Fruit fly (Drosophila melanogaster) whole organism, embryonic: Measurements from ENCODE around the gene CG5160.

Experiments
- Atf3 ChIP-seq: fragments of 200-800 bp; sonication (Bioruptor generic); optimal IDR thresholded peaks from 3 replicates; lab custom pipeline; 2016; ENCODE audit warnings: missing biosample characterization, missing genetic modification characterization
- B-H2 ChIP-seq: fragments of 200-800 bp; sonication (Bioruptor generic); optimal IDR thresholded peaks from 2 replicates; lab custom pipeline; 2018; ENCODE audit warnings: missing biosample characterization, mild to moderate bottlenecking, missing genetic modification characterization
- BtbVII ChIP-seq: fragments of 200-800 bp; sonication (Bioruptor generic); optimal IDR thresholded peaks from 3 replicates; lab custom pipeline; 2017; ENCODE audit warnings: missing biosample characterization, mild to moderate bottlenecking, missing genetic modification characterization
- CG12942 ChIP-seq: fragments of 200-800 bp; sonication (Bioruptor generic); optimal IDR thresholded peaks from 3 replicates; lab custom pipeline; 2016; ENCODE audit warnings: missing biosample characterization, missing genetic modification characterization
- CG13424 ChIP-seq: fragments of 200-800 bp; sonication (Bioruptor generic); optimal IDR thresholded peaks from 2 replicates; lab custom pipeline; 2019; ENCODE audit warnings: missing biosample characterization, mild to moderate bottlenecking, missing genetic modification characterization, moderate library complexity
- CG15269 ChIP-seq: fragments of 200-800 bp; sonication (Bioruptor generic); optimal IDR thresholded peaks from 2 replicates; lab custom pipeline; 2018; ENCODE audit warnings: missing biosample characterization, mild to moderate bottlenecking, missing genetic modification characterization, moderate library complexity
- CG3065 ChIP-seq: fragments of 200-800 bp; sonication (Bioruptor generic); optimal IDR thresholded peaks from 2 replicates; lab custom pipeline; 2016; ENCODE audit warnings: missing biosample characterization, missing genetic modification characterization
- CG3163 ChIP-seq: fragments of 200-800 bp; sonication (Bioruptor generic); optimal IDR thresholded peaks from 3 replicates; lab custom pipeline; 2016; ENCODE audit warnings: missing biosample characterization, missing genetic modification characterization
- CG32532 ChIP-seq: fragments of 200-800 bp; sonication (Bioruptor generic); IDR thresholded peaks from 2 replicates; pipeline ENCODE4 v1.3.6; 2022; ENCODE audit warnings: missing biosample characterization, missing genetic modification characterization
- CG6791 ChIP-seq: fragments of 200-800 bp; sonication (Bioruptor generic); IDR thresholded peaks from 3 replicates; pipeline ENCODE4 v1.3.6; 2022; ENCODE audit warnings: missing biosample characterization, missing genetic modification characterization; ENCODE audit not compliant: partially characterized antibody
- CG7556 ChIP-seq: fragments of 200-800 bp; sonication (Bioruptor generic); optimal IDR thresholded peaks from 2 replicates; lab custom pipeline; 2017; ENCODE audit warnings: missing biosample characterization, mild to moderate bottlenecking, missing genetic modification characterization
- CG7745 ChIP-seq: fragments of 200-800 bp; sonication (Bioruptor generic); optimal IDR thresholded peaks from 2 replicates; lab custom pipeline; 2018; ENCODE audit warnings: missing biosample characterization, mild to moderate bottlenecking, missing genetic modification characterization, moderate library complexity
- CG7928 ChIP-seq: fragments of 200-800 bp; sonication (Bioruptor generic); optimal IDR thresholded peaks from 2 replicates; lab custom pipeline; 2017; ENCODE audit warnings: missing biosample characterization, mild to moderate bottlenecking, missing genetic modification characterization
- Deaf1 ChIP-seq: fragments of 200-800 bp; optimal IDR thresholded peaks from 3 replicates; lab custom pipeline; 2019; ENCODE audit warnings: missing biosample characterization, mild to moderate bottlenecking, missing genetic modification characterization, moderate library complexity
- Dref ChIP-seq: fragments of 200-800 bp; sonication (Bioruptor generic); IDR thresholded peaks from 2 replicates; pipeline ENCODE4 v1.3.6; 2022; ENCODE audit warnings: missing biosample characterization, missing genetic modification characterization
- Ets65A ChIP-seq: fragments of 200-800 bp; sonication (Bioruptor generic); peaks from one replicate; lab custom pipeline; 2016; ENCODE audit warnings: missing biosample characterization, missing genetic modification characterization
- Hey ChIP-seq: fragments of 200-800 bp; sonication (Bioruptor generic); optimal IDR thresholded peaks from 3 replicates; lab custom pipeline; 2018; ENCODE audit warnings: missing biosample characterization, mild to moderate bottlenecking, missing genetic modification characterization
- HmgZ ChIP-seq: fragments of 200-800 bp; sonication (Bioruptor generic); optimal IDR thresholded peaks from 2 replicates; lab custom pipeline; 2018; ENCODE audit warnings: missing biosample characterization, mild to moderate bottlenecking, missing genetic modification characterization
- Hr78 ChIP-seq, 2 experiments: fragments of 200-800 bp in 1 of 2; fragments of >200 bp in 1 of 2; sonication (Bioruptor generic) in 1 of 2; optimal IDR thresholded peaks; 2 replicates each; lab custom pipeline; 2017 to 2019; ENCODE audit warnings: missing biosample characterization in 2 of 2, missing genetic modification characterization in 2 of 2, mild to moderate bottlenecking in 1 of 2, moderate library complexity in 1 of 2
- Jarid2 ChIP-seq: fragments of 200-800 bp; sonication (Bioruptor generic); optimal IDR thresholded peaks from 3 replicates; lab custom pipeline; 2017; ENCODE audit warnings: mild to moderate bottlenecking, missing biosample characterization, missing genetic modification reagents, missing genetic modification characterization
- Kr ChIP-seq: fragments of 200-800 bp; sonication (Bioruptor generic); optimal IDR thresholded peaks from 2 replicates; lab custom pipeline; 2017; ENCODE audit warnings: missing biosample characterization, mild to moderate bottlenecking, missing genetic modification characterization
- Mes4 ChIP-seq: fragments of 200-800 bp; sonication (Bioruptor generic); optimal IDR thresholded peaks from 2 replicates; lab custom pipeline; 2016; ENCODE audit warnings: missing biosample characterization, missing genetic modification characterization
- Oli ChIP-seq: fragments of 200-800 bp; sonication (Bioruptor generic); optimal IDR thresholded peaks from 2 replicates; lab custom pipeline; 2018; ENCODE audit warnings: missing biosample characterization, mild to moderate bottlenecking, missing genetic modification characterization, moderate library complexity
- Sox102F ChIP-seq: fragments of 200-800 bp; sonication (Bioruptor generic); optimal IDR thresholded peaks from 2 replicates; lab custom pipeline; 2018; ENCODE audit warnings: missing biosample characterization, mild to moderate bottlenecking, missing genetic modification characterization, moderate library complexity
- amos ChIP-seq: fragments of 200-800 bp; sonication (Bioruptor generic); IDR thresholded peaks from 2 replicates; pipeline ENCODE4 v1.3.6; 2022; ENCODE audit warnings: missing biosample characterization, missing genetic modification characterization; ENCODE audit not compliant: partially characterized antibody
- az2 ChIP-seq: fragments of 200-800 bp; sonication (Bioruptor generic); optimal IDR thresholded peaks from 3 replicates; lab custom pipeline; 2016; ENCODE audit warnings: missing biosample characterization, missing genetic modification characterization
- bigmax ChIP-seq: fragments of 200-800 bp; sonication (Bioruptor generic); optimal IDR thresholded peaks from 2 replicates; lab custom pipeline; 2018; ENCODE audit warnings: missing biosample characterization, mild to moderate bottlenecking, missing genetic modification characterization
- cg ChIP-seq: fragments of 200-800 bp; sonication (Bioruptor generic); optimal IDR thresholded peaks from 3 replicates; lab custom pipeline; 2019; ENCODE audit warnings: missing biosample characterization, mild to moderate bottlenecking, missing genetic modification characterization, moderate library complexity
- ci ChIP-seq: fragments of 200-800 bp; sonication (Bioruptor generic); IDR thresholded peaks from 3 replicates; pipeline ENCODE4 v1.3.6; 2022; ENCODE audit warnings: missing biosample characterization, missing genetic modification characterization
- grau ChIP-seq: fragments of 200-800 bp; optimal IDR thresholded peaks from 3 replicates; lab custom pipeline; 2019; ENCODE audit warnings: missing biosample characterization, mild to moderate bottlenecking, missing genetic modification characterization, moderate library complexity
- h ChIP-seq: fragments of >200 bp; optimal IDR thresholded peaks from 2 replicates; lab custom pipeline; 2017
- ken ChIP-seq: fragments of 200-800 bp; sonication (Bioruptor generic); IDR thresholded peaks from 3 replicates; pipeline ENCODE4 v1.3.6; 2022; ENCODE audit warnings: missing biosample characterization, missing genetic modification characterization
- kni ChIP-seq: fragments of 200-800 bp; sonication (Bioruptor generic); optimal IDR thresholded peaks from 3 replicates; lab custom pipeline; 2017; ENCODE audit warnings: mild to moderate bottlenecking, missing biosample characterization, missing genetic modification reagents, missing genetic modification characterization
- lab ChIP-seq: fragments of 200-800 bp; sonication (Bioruptor generic); optimal IDR thresholded peaks from 3 replicates; lab custom pipeline; 2017; ENCODE audit warnings: missing biosample characterization, missing genetic modification characterization, mild to moderate bottlenecking, moderate library complexity, missing genetic modification reagents
- nerfin-2 ChIP-seq: fragments of 200-800 bp; sonication (Bioruptor generic); IDR thresholded peaks from 2 replicates; pipeline ENCODE4 v1.3.6; 2022; ENCODE audit warnings: missing biosample characterization, missing genetic modification characterization; ENCODE audit not compliant: partially characterized antibody
- nmo ChIP-seq: fragments of 200-800 bp; sonication (Bioruptor generic); optimal IDR thresholded peaks from 2 replicates; lab custom pipeline; 2018; ENCODE audit warnings: missing biosample characterization, mild to moderate bottlenecking, missing genetic modification characterization, moderate library complexity
- oc ChIP-seq: fragments of 200-800 bp; sonication (Bioruptor generic); optimal IDR thresholded peaks from 2 replicates; lab custom pipeline; 2018; ENCODE audit warnings: missing biosample characterization, mild to moderate bottlenecking, missing genetic modification characterization, moderate library complexity
- org-1 ChIP-seq: fragments of 200-800 bp; sonication (Bioruptor generic); optimal IDR thresholded peaks from 2 replicates; lab custom pipeline; 2017; ENCODE audit warnings: missing biosample characterization, missing genetic modification characterization
- psq ChIP-seq: fragments of 200-800 bp; sonication (Bioruptor generic); optimal IDR thresholded peaks from 2 replicates; lab custom pipeline; 2017; ENCODE audit warnings: missing biosample characterization, missing genetic modification characterization
- pum ChIP-seq: fragments of 200-800 bp; sonication (Bioruptor generic); optimal IDR thresholded peaks from 2 replicates; lab custom pipeline; 2016; ENCODE audit warnings: missing biosample characterization, missing genetic modification characterization
- sim ChIP-seq: fragments of 200-800 bp; sonication (Bioruptor generic); IDR thresholded peaks from 2 replicates; pipeline ENCODE4 v1.3.6; 2022; ENCODE audit warnings: missing biosample characterization, missing genetic modification characterization
- sisA ChIP-seq: fragments of 200-800 bp; sonication (Bioruptor generic); IDR thresholded peaks from 2 replicates; pipeline ENCODE4 v1.3.6; 2022; ENCODE audit warnings: missing biosample characterization, missing genetic modification characterization
- sug ChIP-seq: fragments of 200-800 bp; optimal IDR thresholded peaks from 2 replicates; lab custom pipeline; 2019; ENCODE audit warnings: missing biosample characterization, mild to moderate bottlenecking, missing genetic modification characterization, moderate library complexity
- tx ChIP-seq: fragments of 200-800 bp; sonication (Bioruptor generic); optimal IDR thresholded peaks from 2 replicates; lab custom pipeline; 2016; ENCODE audit warnings: missing biosample characterization, missing genetic modification characterization
- zen2 ChIP-seq: fragments of 200-800 bp; sonication (Bioruptor generic); IDR thresholded peaks from 3 replicates; pipeline ENCODE4 v1.3.6; 2022; ENCODE audit warnings: missing biosample characterization, missing genetic modification characterization; ENCODE audit not compliant: partially characterized antibody

CG5160 gene

DNA sequence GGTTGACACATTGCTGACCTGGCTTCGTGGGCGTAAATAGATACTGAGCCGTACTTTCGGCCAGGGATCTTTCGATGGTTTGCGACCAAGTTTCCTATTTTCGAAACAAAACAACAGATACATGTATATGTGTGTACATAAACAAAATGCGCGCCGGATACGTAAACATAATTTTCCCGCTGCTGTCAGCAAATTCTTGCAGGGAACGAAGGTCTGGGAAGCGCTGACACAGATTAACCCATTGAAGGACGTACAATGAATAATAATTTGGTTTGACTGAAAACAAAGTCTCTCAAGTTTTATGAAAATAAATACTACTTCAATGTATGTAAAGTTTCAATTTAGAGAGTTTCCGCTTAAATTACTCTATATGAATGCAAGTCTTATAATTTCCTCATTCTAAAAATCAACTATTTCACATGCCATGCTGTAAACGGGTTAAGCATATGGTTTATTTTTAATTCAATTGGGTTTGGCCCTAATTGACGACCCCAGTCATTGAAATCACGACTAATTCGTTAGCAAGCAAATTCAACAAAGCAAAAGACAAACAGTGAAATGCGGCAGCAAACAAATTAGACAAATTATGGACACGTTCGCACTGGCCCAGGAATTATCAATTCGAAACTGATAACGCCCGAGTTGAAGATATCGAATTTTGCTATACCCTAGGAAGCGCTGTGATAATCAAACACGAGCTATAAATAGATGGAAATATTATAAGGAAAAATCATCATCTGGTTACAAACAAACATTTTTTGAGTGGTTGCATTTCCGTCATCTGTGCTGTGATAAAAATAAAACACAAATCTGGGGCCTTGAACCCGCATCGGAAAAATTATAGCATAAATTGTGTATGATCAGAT is 11.8 kb downstream of the CG5160 start (continued):
- TF ChIP-seq sug (tag; lab: Kevin White, UChicago) = no peak
- no peak for TF ChIP-seq BtbVII (GFP tag; lab: Kevin White, UChicago)

DNA sequence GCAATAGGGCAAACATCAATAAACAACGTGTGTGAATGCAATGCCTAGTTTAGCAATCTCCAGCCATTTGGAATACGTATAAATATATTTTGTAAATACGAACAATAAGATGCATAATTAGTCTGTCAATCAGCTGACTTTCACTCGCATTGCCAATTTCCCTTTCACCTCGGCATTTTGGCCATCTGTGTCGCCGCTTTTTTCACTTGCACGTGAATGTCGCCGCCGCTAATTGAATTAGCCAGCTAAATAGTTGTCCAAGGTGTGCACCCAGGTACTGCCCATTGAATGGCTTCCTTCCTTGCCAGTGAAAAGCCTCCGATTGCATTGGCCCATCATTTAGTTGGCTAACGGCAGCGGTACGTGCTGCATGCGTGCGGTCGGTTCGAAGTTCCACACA is 21.1 kb downstream of the CG5160 start, which contains the start of gene ninaC:
TSS of gene ninaC (plus strand) at position 301 of the 400 bp plus-strand sequence.
- no peak for TF ChIP-seq CG3163
- no peak for TF ChIP-seq sim (GFP tag; lab: Robert Waterston, UW)
- TF ChIP-seq, all 482 proteins: peak for 0

DNA sequence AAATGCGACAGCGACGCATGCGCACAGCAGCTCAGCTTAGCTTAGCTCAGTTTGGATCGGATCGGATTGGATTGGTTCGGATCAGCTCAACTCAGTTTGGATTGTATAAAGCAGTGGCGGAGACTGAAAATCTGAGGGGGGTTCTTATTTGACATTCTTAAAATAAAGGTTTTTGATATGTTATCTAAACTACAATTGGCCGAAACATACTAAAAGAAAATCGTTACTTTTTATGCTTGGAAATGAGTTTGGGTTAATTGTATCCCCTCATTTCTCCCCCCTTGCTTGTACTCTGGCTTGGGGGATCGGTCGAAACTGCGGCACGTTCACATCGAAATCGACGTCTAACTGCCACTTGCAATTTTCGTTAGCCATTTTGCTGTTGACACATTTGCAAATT is 22.4 kb downstream of the CG5160 start:
- TF ChIP-seq tx (GFP tag; lab: Kevin White, UChicago) = no peak
- TF ChIP-seq Hey (tag; lab: Kevin White, UChicago) = no peak
- no peak for TF ChIP-seq CG7928
- peak; percentile 63; the same call in 2 of the 3 replicates for TF ChIP-seq ci (GFP tag; lab: Robert Waterston, UW)
- TF ChIP-seq Jarid2 (GFP tag; lab: Kevin White, UChicago) = no peak
- TF ChIP-seq cg = no peak
- no peak for TF ChIP-seq CG3065 (GFP tag; lab: Kevin White, UChicago)
- TF ChIP-seq Sox102F (GFP tag; lab: Kevin White, UChicago) = peak; percentile 55
- TF ChIP-seq Atf3 (GFP tag; lab: Kevin White, UChicago) = no peak
- no peak for TF ChIP-seq pum (GFP tag; lab: Kevin White, UChicago)
- TF ChIP-seq kni (GFP tag; lab: Kevin White, UChicago) = no peak
- no peak for TF ChIP-seq Kr (GFP tag; lab: Kevin White, UChicago)
- TF ChIP-seq Ets65A (GFP tag; lab: Kevin White, UChicago) = no peak
- no peak for TF ChIP-seq Mes4 (GFP tag; lab: Kevin White, UChicago)
- TF ChIP-seq HmgZ (tag; lab: Kevin White, UChicago) = no peak
- no peak for TF ChIP-seq CG15269 (tag; lab: Kevin White, UChicago)
- TF ChIP-seq CG32532 = no peak
- TF ChIP-seq nerfin-2 (GFP tag; lab: Robert Waterston, UW) = no peak
- TF ChIP-seq org-1 (GFP tag; lab: Kevin White, UChicago) = no peak
- no peak for TF ChIP-seq Deaf1 (tag; lab: Kevin White, UChicago)
- no peak for TF ChIP-seq CG12942 (GFP tag; lab: Kevin White, UChicago)
- TF ChIP-seq h = no peak
- TF ChIP-seq B-H2 (GFP tag; lab: Kevin White, UChicago) = no peak
- no peak for TF ChIP-seq CG7745
- no peak for TF ChIP-seq nmo
- TF ChIP-seq sisA (GFP tag; lab: Robert Waterston, UW) = peak; percentile 50
- TF ChIP-seq CG6791 (GFP tag; lab: Robert Waterston, UW) = no peak
- no peak for TF ChIP-seq BtbVII (GFP tag; lab: Kevin White, UChicago)
- 0 out of 3 replicates have a peak, but pooled peaks have one; percentile 47 for TF ChIP-seq ken (GFP tag; lab: Robert Waterston, UW)
- TF ChIP-seq grau = no peak
- TF ChIP-seq oc (tag; lab: Kevin White, UChicago) = no peak
- no peak for TF ChIP-seq CG13424 (tag; lab: Kevin White, UChicago)
- TF ChIP-seq lab (GFP tag; lab: Kevin White, UChicago) = no peak
- TF ChIP-seq psq = no peak
- no peak for TF ChIP-seq Hr78 (GFP tag; optimal IDR thresholded peaks at IDR 0.05; lab: Kevin White, UChicago)
- TF ChIP-seq amos (GFP tag; lab: Robert Waterston, UW) = no peak
- no peak for TF ChIP-seq CG7556 (GFP tag; lab: Kevin White, UChicago)
- no peak for TF ChIP-seq bigmax (GFP tag; lab: Kevin White, UChicago)
- TF ChIP-seq Dref (GFP tag; lab: Robert Waterston, UW) = no peak
- peak; percentile 2 for TF ChIP-seq az2 (GFP tag; lab: Kevin White, UChicago)
- TF ChIP-seq Oli (tag; lab: Kevin White, UChicago) = peak; percentile 30
- no peak for TF ChIP-seq zen2 (GFP tag; lab: Robert Waterston, UW)
